Worm (Caenorhabditis elegans) whole organism, L2 larva: Measurements from ENCODE around the gene W01G7.4.

ENCODE experiments used
- C34F6.9 ChIP-seq: fragments of 150-350 bp; optimal IDR thresholded peaks from 2 replicates; lab custom pipeline; 2014; ENCODE audit warnings: missing biosample characterization, missing genetic modification characterization
- ama-1 ChIP-seq: fragments of 150-350 bp; optimal IDR thresholded peaks from 2 replicates; lab custom pipeline; 2018; ENCODE audit warnings: inconsistent platforms
- blmp-1 ChIP-seq: sonication (generic microtip); optimal IDR thresholded peaks from 2 replicates; lab custom pipeline; 2017; ENCODE audit warnings: missing genetic modification characterization, mild to moderate bottlenecking, missing compliant biosample characterization, antibody characterized with exemption, moderate library complexity; ENCODE audit not compliant: insufficient read depth
- egl-27 ChIP-seq: sonication (generic microtip); optimal IDR thresholded peaks from 3 replicates; lab custom pipeline; 2017; ENCODE audit warnings: missing biosample characterization, missing genetic modification reagents, missing genetic modification characterization
- fos-1 ChIP-seq: fragments of 150-350 bp; optimal IDR thresholded peaks from 2 replicates; lab custom pipeline; 2014; ENCODE audit warnings: missing biosample characterization, missing genetic modification characterization
- lin-39 ChIP-seq: fragments of 150-350 bp; optimal IDR thresholded peaks from 2 replicates; lab custom pipeline; 2014; ENCODE audit warnings: missing biosample characterization, missing genetic modification reagents, missing genetic modification characterization
- mbf-1 ChIP-seq: sonication (generic microtip); optimal IDR thresholded peaks from 2 replicates; lab custom pipeline; 2017; ENCODE audit warnings: missing biosample characterization, missing genetic modification characterization
- nhr-11 ChIP-seq: fragments of 150-350 bp; optimal IDR thresholded peaks from 2 replicates; lab custom pipeline; 2014; ENCODE audit warnings: missing biosample characterization, missing genetic modification characterization
- nhr-25 ChIP-seq: fragments of 150-350 bp; sonication (generic microtip); optimal IDR thresholded peaks from 3 replicates; lab custom pipeline; 2014; ENCODE audit warnings: missing biosample characterization, missing genetic modification characterization
- nhr-77 ChIP-seq: fragments of 150-350 bp; optimal IDR thresholded peaks from 2 replicates; lab custom pipeline; 2014; ENCODE audit warnings: missing biosample characterization, missing genetic modification characterization
- skn-1 ChIP-seq: sonication (generic microtip); optimal IDR thresholded peaks from 2 replicates; lab custom pipeline; 2017; ENCODE audit warnings: missing biosample characterization, missing genetic modification characterization
- snpc-4 ChIP-seq: fragments of 150-350 bp; optimal IDR thresholded peaks from 2 replicates; lab custom pipeline; 2014; ENCODE audit warnings: missing biosample characterization, missing genetic modification characterization
- ztf-11 ChIP-seq: sonication (generic microtip); optimal IDR thresholded peaks from 2 replicates; lab custom pipeline; 2017; ENCODE audit warnings: missing biosample characterization, missing genetic modification characterization
- ztf-4 ChIP-seq: fragments of 150-350 bp; optimal IDR thresholded peaks from 2 replicates; lab custom pipeline; 2014; ENCODE audit warnings: missing biosample characterization, missing genetic modification characterization

DNA sequence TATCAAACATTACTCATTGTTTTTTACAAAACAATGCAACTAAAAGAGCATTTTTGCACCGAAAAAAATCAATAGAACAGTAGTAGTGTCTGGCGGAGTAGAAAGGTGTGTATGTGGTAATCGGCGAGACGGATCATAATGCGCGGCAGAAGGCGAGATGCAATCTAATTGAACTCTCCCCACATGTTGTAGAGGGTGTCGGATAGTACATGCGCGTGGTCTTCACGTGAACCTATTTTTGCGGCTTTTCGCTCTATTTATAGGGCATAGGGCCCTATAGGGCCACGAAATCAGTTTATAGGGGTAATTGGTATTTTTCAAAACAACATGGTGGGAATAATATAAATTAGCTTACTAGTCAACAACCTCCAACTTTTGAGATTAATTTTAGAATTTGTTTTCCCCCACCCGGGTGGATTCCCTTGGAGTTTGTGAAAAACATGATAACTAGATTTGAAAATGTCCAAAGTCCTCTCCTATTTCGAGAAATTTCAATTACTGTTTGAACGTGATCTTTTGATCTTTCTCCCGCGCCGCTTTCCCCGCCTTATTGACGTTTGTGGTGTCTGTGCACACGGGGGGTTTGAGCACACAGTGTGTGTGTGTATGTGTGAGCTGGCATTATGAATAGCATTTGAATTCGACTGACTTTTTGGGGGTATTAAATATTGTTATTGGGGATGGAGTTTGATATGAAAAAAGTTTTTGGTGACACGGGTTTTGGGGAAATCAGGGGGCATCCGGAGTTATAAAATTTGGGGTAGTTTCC, 17.5 kb upstream of the W01G7.4 start:
- no peak for TF ChIP-seq ama-1 (lab: Kevin White, UChicago)
- no peak for TF ChIP-seq mbf-1 (tag; lab: Kevin White, UChicago)
- no peak for TF ChIP-seq nhr-11 (tag; lab: Kevin White, UChicago)
- TF ChIP-seq nhr-25 (tag; lab: Kevin White, UChicago), result no peak
- no peak for TF ChIP-seq skn-1
- TF ChIP-seq ztf-4 (tag; lab: Kevin White, UChicago), result no peak
- peak; percentile 53 for TF ChIP-seq fos-1 (tag; lab: Kevin White, UChicago)
- TF ChIP-seq egl-27 (tag; lab: Kevin White, UChicago), result no peak
- TF ChIP-seq blmp-1 (tag; lab: Kevin White, UChicago), result no peak
- no peak for TF ChIP-seq snpc-4 (tag; lab: Kevin White, UChicago)
- TF ChIP-seq C34F6.9 (tag; lab: Kevin White, UChicago), result no peak
- no peak for TF ChIP-seq lin-39 (tag; lab: Kevin White, UChicago)
- no peak for TF ChIP-seq ztf-11 (tag; lab: Kevin White, UChicago)
- no peak for TF ChIP-seq nhr-77 (tag; lab: Kevin White, UChicago)
